Worm (Caenorhabditis elegans) whole organism, L4 larva: ENCODE data around the gene nlp-28.

Experiments used
- F26F4.8 ChIP-seq: fragments of 200-800 bp; sonication (Bioruptor generic); conservative IDR thresholded peaks from 2 replicates; pipeline ENCODE4 v1.3.6; 2022; ENCODE audit warnings: missing genetic modification characterization, missing compliant biosample characterization
- Y105C5A.15 ChIP-seq: fragments of 200-800 bp; sonication (Bioruptor generic); IDR thresholded peaks from 2 replicates; pipeline ENCODE4 v1.3.6; 2022; ENCODE audit warnings: missing genetic modification characterization, missing compliant biosample characterization
- Y48G9A.11 ChIP-seq: fragments of 200-800 bp; sonication (Bioruptor generic); IDR thresholded peaks from 2 replicates; pipeline ENCODE4 v1.3.6; 2022; ENCODE audit warnings: missing genetic modification reagents, missing genetic modification characterization, missing compliant biosample characterization
- Y75B8A.6 ChIP-seq: fragments of 200-800 bp; sonication (Bioruptor generic); IDR thresholded peaks from 2 replicates; pipeline ENCODE4 v1.3.6; 2022; ENCODE audit warnings: missing genetic modification reagents, missing genetic modification characterization, missing compliant biosample characterization
- ZK337.2 ChIP-seq: fragments of 200-800 bp; sonication (Bioruptor generic); IDR thresholded peaks from 2 replicates; pipeline ENCODE4 v1.3.6; 2022; ENCODE audit warnings: missing genetic modification reagents, missing genetic modification characterization, missing compliant biosample characterization
- ceh-28 ChIP-seq: fragments of 150-350 bp; optimal IDR thresholded peaks from 2 replicates; lab custom pipeline; 2014; ENCODE audit warnings: missing biosample characterization, missing genetic modification reagents, missing genetic modification characterization
- ceh-82 ChIP-seq: sonication (generic microtip); optimal IDR thresholded peaks from 2 replicates; lab custom pipeline; 2017; ENCODE audit warnings: missing biosample characterization, missing genetic modification characterization
- cey-2 ChIP-seq: sonication (generic microtip); optimal IDR thresholded peaks from 3 replicates; lab custom pipeline; 2017; ENCODE audit warnings: missing genetic modification characterization, mild to moderate bottlenecking, missing compliant biosample characterization, antibody characterized with exemption, borderline replicate concordance; ENCODE audit not compliant: insufficient read depth
- daf-16 ChIP-seq, 3 experiments: sonication (generic microtip); optimal IDR thresholded peaks; 2 replicates each; lab custom pipeline; 2016 to 2017; ENCODE audit warnings: missing genetic modification characterization in 3 of 3, missing genetic modification reagents in 3 of 3, mild to moderate bottlenecking in 2 of 3, missing compliant biosample characterization in 2 of 3, missing biosample characterization in 1 of 3, moderate library complexity in 1 of 3
- daf-19 ChIP-seq: fragments of 200-800 bp; sonication (Bioruptor generic); conservative IDR thresholded peaks from 2 replicates; pipeline ENCODE4 v1.3.6; 2022; ENCODE audit warnings: missing genetic modification characterization, missing compliant biosample characterization
- dmd-6 ChIP-seq: fragments of 200-800 bp; sonication (Bioruptor generic); IDR thresholded peaks from 2 replicates; pipeline ENCODE4 v1.3.6; 2022; ENCODE audit warnings: missing genetic modification reagents, missing genetic modification characterization, missing compliant biosample characterization
- dmd-8 ChIP-seq: fragments of 200-800 bp; sonication (Bioruptor generic); IDR thresholded peaks from 2 replicates; pipeline ENCODE4 v1.3.6; 2022; ENCODE audit warnings: missing genetic modification characterization, missing compliant biosample characterization
- dve-1 ChIP-seq: sonication (generic microtip); optimal IDR thresholded peaks from 2 replicates; lab custom pipeline; 2017; ENCODE audit warnings: antibody characterized with exemption, mild to moderate bottlenecking, missing genetic modification characterization, missing compliant biosample characterization; ENCODE audit not compliant: insufficient read depth
- hlh-11 ChIP-seq: fragments of 200-800 bp; sonication (Bioruptor generic); optimal IDR thresholded peaks from 2 replicates; lab custom pipeline; 2018; ENCODE audit warnings: mild to moderate bottlenecking, missing genetic modification characterization, missing compliant biosample characterization
- hlh-30 ChIP-seq: sonication (generic microtip); optimal IDR thresholded peaks from 2 replicates; lab custom pipeline; 2017; ENCODE audit warnings: antibody characterized with exemption, mild to moderate bottlenecking, missing genetic modification characterization, missing compliant biosample characterization; ENCODE audit not compliant: insufficient read depth
- jun-1 ChIP-seq: fragments of 150-350 bp; optimal IDR thresholded peaks from 2 replicates; lab custom pipeline; 2014; ENCODE audit warnings: missing biosample characterization, missing genetic modification reagents, missing genetic modification characterization
- lin-1 ChIP-seq: fragments of 200-800 bp; sonication (Bioruptor generic); IDR thresholded peaks from 2 replicates; pipeline ENCODE4 v1.3.6; 2022; ENCODE audit warnings: missing genetic modification reagents, missing genetic modification characterization, missing compliant biosample characterization
- lin-38 ChIP-seq: fragments of 200-800 bp; sonication (Bioruptor generic); IDR thresholded peaks from 2 replicates; pipeline ENCODE4 v1.3.6; 2022; ENCODE audit warnings: missing genetic modification reagents, missing genetic modification characterization, missing compliant biosample characterization
- lsy-2 ChIP-seq, 2 experiments: fragments of 150-350 bp in 1 of 2; sonication (generic microtip) in 1 of 2; optimal IDR thresholded peaks; 2 replicates each; lab custom pipeline; 2014 to 2017; ENCODE audit warnings: missing biosample characterization in 2 of 2, missing genetic modification characterization in 2 of 2
- mdt-29 ChIP-seq: fragments of 200-800 bp; sonication (Bioruptor generic); IDR thresholded peaks from 2 replicates; pipeline ENCODE4 v1.3.6; 2022; ENCODE audit warnings: missing genetic modification reagents, missing genetic modification characterization, missing compliant biosample characterization
- mxl-3 ChIP-seq: fragments of 200-800 bp; sonication (Bioruptor generic); optimal IDR thresholded peaks from 2 replicates; lab custom pipeline; 2018; ENCODE audit warnings: mild to moderate bottlenecking, missing genetic modification characterization, missing compliant biosample characterization
- nhr-102 ChIP-seq: sonication (generic microtip); optimal IDR thresholded peaks from 2 replicates; lab custom pipeline; 2016; ENCODE audit warnings: mild to moderate bottlenecking, missing genetic modification characterization, moderate library complexity, missing compliant biosample characterization
- nhr-28 ChIP-seq: fragments of 150-350 bp; optimal IDR thresholded peaks from 2 replicates; lab custom pipeline; 2014; ENCODE audit warnings: missing biosample characterization, missing genetic modification characterization
- nhr-41 ChIP-seq: fragments of 200-800 bp; sonication (Bioruptor generic); IDR thresholded peaks from 2 replicates; pipeline ENCODE4 v1.3.6; 2022; ENCODE audit warnings: missing genetic modification reagents, missing genetic modification characterization, missing compliant biosample characterization
- nhr-42 ChIP-seq: fragments of 200-800 bp; sonication (Bioruptor generic); IDR thresholded peaks from 2 replicates; pipeline ENCODE4 v1.3.6; 2022; ENCODE audit warnings: missing genetic modification characterization, missing compliant biosample characterization
- nhr-77 ChIP-seq: fragments of 150-350 bp; optimal IDR thresholded peaks from 2 replicates; lab custom pipeline; 2014; ENCODE audit warnings: missing biosample characterization, missing genetic modification characterization
- php-3 ChIP-seq: fragments of 200-800 bp; sonication (Bioruptor generic); IDR thresholded peaks from 2 replicates; pipeline ENCODE4 v1.3.6; 2022; ENCODE audit warnings: missing genetic modification reagents, missing genetic modification characterization, missing compliant biosample characterization
- pqm-1 ChIP-seq: sonication (generic microtip); optimal IDR thresholded peaks from 2 replicates; lab custom pipeline; 2017; ENCODE audit warnings: missing biosample characterization, missing genetic modification characterization
- unc-62 ChIP-seq, 3 experiments: fragments of 150-350 bp in 1 of 3; sonication (generic microtip); optimal IDR thresholded peaks in 2 of 3; peaks in 1 of 3; 1 replicate in 1 of 3; 2 replicates in 2 of 3; lab custom pipeline; 2014 to 2017; ENCODE audit warnings: missing biosample characterization in 3 of 3, missing genetic modification characterization in 3 of 3, missing genetic modification reagents in 3 of 3, missing genotype in 1 of 3

Gene nlp-28

ce11 chrV:3968929-3969328 lies 18.8 kb upstream of the nlp-28 start:
- no peak for TF ChIP-seq dmd-8
- peak in 1 of 2 experiments; percentile 95 for TF ChIP-seq unc-62 (GFP tag; optimal IDR thresholded peaks at IDR 0.05 in 1 of 2; lab: Kevin White, UChicago)
- TF ChIP-seq unc-62 (tag; optimal IDR thresholded peaks at IDR 0.05; lab: Kevin White, UChicago): no peak

ce11 chrV:3969664-3970063 lies 18.0 kb upstream of the nlp-28 start:
- TF ChIP-seq hlh-11: peak; percentile 23
- peak; percentile 67 for TF ChIP-seq nhr-77
- TF ChIP-seq daf-16 (GFP tag; optimal IDR thresholded peaks at IDR 0.05; lab: Kevin White, UChicago): no peak
- peak; percentile 97 for TF ChIP-seq daf-16 (tag; optimal IDR thresholded peaks at IDR 0.05; lab: Kevin White, UChicago)
- no peak for TF ChIP-seq Y105C5A.15 (GFP tag; lab: Robert Waterston, UW)
- TF ChIP-seq dmd-6 (GFP tag; lab: Robert Waterston, UW): peak; percentile 61
- no peak for TF ChIP-seq lin-38
- peak; percentile 75 for TF ChIP-seq nhr-28 (tag; lab: Kevin White, UChicago)
- peak; percentile 47 for TF ChIP-seq dve-1
- peak; percentile 3 for TF ChIP-seq nhr-102 (tag; lab: Kevin White, UChicago)
- no peak for TF ChIP-seq ZK337.2 (GFP tag; lab: Robert Waterston, UW)
- no peak for TF ChIP-seq ceh-28 (tag; lab: Kevin White, UChicago)

- TF ChIP-seq dve-1 (peak; percentile 75), php-3 (GFP tag; lab: Robert Waterston, UW) (no peak), daf-16 (GFP tag; optimal IDR thresholded peaks at IDR 0.05; lab: Kevin White, UChicago) (no peak), daf-16 (tag; optimal IDR thresholded peaks at IDR 0.05; lab: Kevin White, UChicago) (peak; percentile 88), dmd-6 (GFP tag; lab: Robert Waterston, UW) (peak; percentile 84), hlh-30 (tag; lab: Kevin White, UChicago) (peak; percentile 27), nhr-42 (GFP tag; lab: Robert Waterston, UW) (0 out of 2 replicates have a peak, but pooled peaks have one; percentile 21), nhr-102 (tag; lab: Kevin White, UChicago) (peak; percentile 53), lsy-2 (tag; optimal IDR thresholded peaks at IDR 0.05; lab: Kevin White, UChicago) (no peak), hlh-11 (peak; percentile 56), nhr-77 (peak; percentile 99), nhr-28 (tag; lab: Kevin White, UChicago) (peak; percentile 99), pqm-1 (tag; lab: Kevin White, UChicago) (peak; percentile 64), lin-1 (GFP tag; lab: Robert Waterston, UW) (no peak)
- TF ChIP-seq, all 104 proteins: peak for 10
Observed at ce11 chrV:3970410-3970809, 17.3 kb upstream of the nlp-28 start, which contains the start of gene cyp-34A9. Gene cyp-34A9, minus strand, starts transcription at chrV:3970540.

ce11 chrV:3972846-3973245 lies 14.9 kb upstream of the nlp-28 start, which contains the start of gene cyp-34A10:
Gene cyp-34A10, minus strand, starts transcription at chrV:3972991.
- TF ChIP-seq F26F4.8 (GFP tag; lab: Robert Waterston, UW) (no peak), nhr-28 (tag; lab: Kevin White, UChicago) (peak; percentile 73), nhr-77 (peak; percentile 73), mxl-3 (GFP tag; lab: Kevin White, UChicago) (no peak), ceh-82 (no peak), nhr-41 (GFP tag; lab: Robert Waterston, UW) (no peak), unc-62 (GFP tag; optimal IDR thresholded peaks at IDR 0.05 in 1 of 2; lab: Kevin White, UChicago) (peak in 1 of 2 experiments; percentile 43), unc-62 (tag; optimal IDR thresholded peaks at IDR 0.05; lab: Kevin White, UChicago) (no peak), dve-1 (no peak), daf-16 (GFP tag; optimal IDR thresholded peaks at IDR 0.05; lab: Kevin White, UChicago) (no peak), daf-16 (tag; optimal IDR thresholded peaks at IDR 0.05; lab: Kevin White, UChicago) (peak; percentile 13)

ce11 chrV:3974361-3974760 lies 13.3 kb upstream of the nlp-28 start, which contains the start of gene str-82:
Gene str-82, plus strand, starts transcription at chrV:3974661.
- TF ChIP-seq nhr-77: no peak
- no peak for TF ChIP-seq daf-19
- TF ChIP-seq jun-1 (tag; lab: Kevin White, UChicago): no peak
- TF ChIP-seq Y48G9A.11 (GFP tag; lab: Robert Waterston, UW): no peak
- TF ChIP-seq lin-38: no peak
- TF ChIP-seq F26F4.8 (GFP tag; lab: Robert Waterston, UW): no peak
- no peak for TF ChIP-seq cey-2 (tag; lab: Kevin White, UChicago)
- no peak for TF ChIP-seq Y75B8A.6 (GFP tag; lab: Robert Waterston, UW)
- TF ChIP-seq mdt-29 (GFP tag; lab: Robert Waterston, UW): no peak
- TF ChIP-seq, all 104 proteins: peak for 0
